Worm (Caenorhabditis elegans) whole organism, L3 larva: ENCODE data around the gene R07B1.8.

Experiments
- egl-27 ChIP-seq: sonication (generic microtip); optimal IDR thresholded peaks from 4 replicates; lab custom pipeline; 2017; ENCODE audit warnings: missing biosample characterization, missing genetic modification reagents, missing genetic modification characterization
- jun-1 ChIP-seq: fragments of 150-350 bp; optimal IDR thresholded peaks from 2 replicates; lab custom pipeline; 2014; ENCODE audit warnings: missing biosample characterization, missing genetic modification reagents, missing genetic modification characterization
- nhr-11 ChIP-seq: fragments of 150-350 bp; optimal IDR thresholded peaks from 2 replicates; lab custom pipeline; 2014; ENCODE audit warnings: missing biosample characterization, missing genetic modification characterization

- TF ChIP-seq egl-27 (no peak), nhr-11 (tag; lab: Kevin White, UChicago) (no peak), jun-1 (no peak)
These were observed 30.4 kb downstream of the R07B1.8 start for ce11 chrX:9842102-9842501.
